Worm (Caenorhabditis elegans): ENCODE data around the gene W09C2.9.
A peak's percentile ranks its signal among the peaks of the same experiment; 100 is the strongest.

The W09C2.9 gene

ce11 chrIV:9671001-9671652 lies 48.0 kb upstream of the W09C2.9 start (continued):
- peak in 1 of 2 experiments; percentile 69 for TF ChIP-seq lin-35 (GFP tag; optimal IDR thresholded peaks at IDR 0.05)
- TF ChIP-seq fos-1 (tag; optimal IDR thresholded peaks at IDR 0.05), result peak; percentile 16
- TF ChIP-seq xbp-1 (tag; optimal IDR thresholded peaks at IDR 0.05), result peak; percentile 51
- peak; percentile 84 for TF ChIP-seq blmp-1 (tag; optimal IDR thresholded peaks at IDR 0.05)
- TF ChIP-seq dpl-1 (GFP tag; optimal IDR thresholded peaks at IDR 0.05), result peak in 2 of 3 experiments; percentile 14 to 39
- TF ChIP-seq tbx-2 (tag; optimal IDR thresholded peaks at IDR 0.05), result peak; percentile 74
- peak; percentile 88 for TF ChIP-seq nhr-71 (tag; optimal IDR thresholded peaks at IDR 0.05)
- peak; percentile 60 for TF ChIP-seq elt-2 (tag; optimal IDR thresholded peaks at IDR 0.05)
- TF ChIP-seq snpc-4 (tag; optimal IDR thresholded peaks at IDR 0.05), result no peak
- peak; percentile 43 for TF ChIP-seq swsn-7 (tag; optimal IDR thresholded peaks at IDR 0.05)
- TF ChIP-seq mab-9 (GFP tag; IDR thresholded peaks at IDR 0.05), result no peak
- peak; percentile 50 for TF ChIP-seq irx-1 (tag; optimal IDR thresholded peaks at IDR 0.05)
- TF ChIP-seq unc-98 (GFP tag; IDR thresholded peaks at IDR 0.05), result no peak
- TF ChIP-seq aha-1 (tag; optimal IDR thresholded peaks at IDR 0.05), result no peak
- TF ChIP-seq unc-30 (tag; optimal IDR thresholded peaks at IDR 0.05), result no peak
- peak; percentile 46 to 96 for TF ChIP-seq mdl-1 (tag; optimal IDR thresholded peaks at IDR 0.05)
- no peak for TF ChIP-seq mef-2 (tag; optimal IDR thresholded peaks at IDR 0.05)
- TF ChIP-seq nhr-77 (tag; optimal IDR thresholded peaks at IDR 0.05), result peak; percentile 79
- no peak for TF ChIP-seq pqm-1 (tag; optimal IDR thresholded peaks at IDR 0.05)
- TF ChIP-seq mep-1 (tag; optimal IDR thresholded peaks at IDR 0.05), result peak; percentile 73
- peak; percentile 55 for TF ChIP-seq nhr-47 (tag; optimal IDR thresholded peaks at IDR 0.05)
- peak; percentile 46 for TF ChIP-seq nhr-237 (tag; optimal IDR thresholded peaks at IDR 0.05)
- peak; percentile 20 for TF ChIP-seq unc-130 (tag; optimal IDR thresholded peaks at IDR 0.05)
- TF ChIP-seq fkh-10 (GFP tag; optimal IDR thresholded peaks at IDR 0.05), result no peak

ce11 chrIV:9669969-9670368 lies 46.8 kb upstream of the W09C2.9 start:
- no peak for TF ChIP-seq unc-62 (GFP tag; optimal IDR thresholded peaks at IDR 0.05)
- TF ChIP-seq snu-23 (GFP tag; optimal IDR thresholded peaks at IDR 0.05), result peak; percentile 86
- TF ChIP-seq zag-1 (tag; optimal IDR thresholded peaks at IDR 0.05), result no peak
- no peak for TF ChIP-seq ceh-63 (GFP tag; optimal IDR thresholded peaks at IDR 0.05)
- no peak for TF ChIP-seq ceh-88 (GFP tag; IDR thresholded peaks at IDR 0.05)
- peak; percentile 74 for TF ChIP-seq nhr-90 (tag; optimal IDR thresholded peaks at IDR 0.05; ENCODE audit: poor library complexity)
- TF ChIP-seq irx-1 (tag; optimal IDR thresholded peaks at IDR 0.05), result peak; percentile 34
- TF ChIP-seq ztf-4 (tag; optimal IDR thresholded peaks at IDR 0.05), result peak; percentile 25
- TF ChIP-seq elt-3 (tag; optimal IDR thresholded peaks at IDR 0.05), result peak in 2 of 6 experiments; percentile 2 to 68
- TF ChIP-seq ama-1 (optimal IDR thresholded peaks at IDR 0.05), result peak; percentile 9
- peak; percentile 30 for TF ChIP-seq lin-39 (tag; optimal IDR thresholded peaks at IDR 0.05)
- TF ChIP-seq nhr-28 (tag; optimal IDR thresholded peaks at IDR 0.05), result no peak
- TF ChIP-seq snpc-4 (tag; optimal IDR thresholded peaks at IDR 0.05), result no peak
- TF ChIP-seq hlh-17 (GFP tag; optimal IDR thresholded peaks at IDR 0.05; ENCODE audit: borderline replicate concordance), result no peak
- TF ChIP-seq mep-1 (tag; optimal IDR thresholded peaks at IDR 0.05), result peak; percentile 88
- TF ChIP-seq mef-2 (tag; optimal IDR thresholded peaks at IDR 0.05), result no peak
- no peak for TF ChIP-seq Y116A8C.19 (tag; optimal IDR thresholded peaks at IDR 0.05; ENCODE audit: borderline replicate concordance)
- TF ChIP-seq nhr-20 (tag; optimal IDR thresholded peaks at IDR 0.05), result peak; percentile 96
- TF ChIP-seq ces-1 (GFP tag; optimal IDR thresholded peaks at IDR 0.05), result no peak
- no peak for TF ChIP-seq fkh-8 (tag; optimal IDR thresholded peaks at IDR 0.05)
- TF ChIP-seq vab-15 (tag; optimal IDR thresholded peaks at IDR 0.05), result no peak
- TF ChIP-seq pqm-1 (tag; optimal IDR thresholded peaks at IDR 0.05), result no peak
- peak; percentile 39 to 75 for TF ChIP-seq lin-35 (GFP tag; optimal IDR thresholded peaks at IDR 0.05)
- no peak for TF ChIP-seq unc-30 (tag; optimal IDR thresholded peaks at IDR 0.05)
- TF ChIP-seq swsn-7 (tag; optimal IDR thresholded peaks at IDR 0.05), result peak; percentile 59
- peak; percentile 51 to 56 for TF ChIP-seq efl-1 (optimal IDR thresholded peaks at IDR 0.05)
- peak; percentile 30 to 95 for TF ChIP-seq efl-1 (GFP tag; optimal IDR thresholded peaks at IDR 0.05 in 1 of 2)
- TF ChIP-seq nhr-85 (tag), result peak; percentile 98
- TF ChIP-seq fos-1 (tag; optimal IDR thresholded peaks at IDR 0.05), result no peak
- peak; percentile 12 for TF ChIP-seq efl-3 (GFP tag; optimal IDR thresholded peaks at IDR 0.05)
- TF ChIP-seq aha-1 (tag; optimal IDR thresholded peaks at IDR 0.05), result no peak
- no peak for TF ChIP-seq C16A3.4 (tag; optimal IDR thresholded peaks at IDR 0.05)
- TF ChIP-seq unc-98 (GFP tag; IDR thresholded peaks at IDR 0.05), result no peak
- TF ChIP-seq alr-1 (tag; optimal IDR thresholded peaks at IDR 0.05; ENCODE audit: borderline replicate concordance), result no peak
- TF ChIP-seq dpl-1 (GFP tag; optimal IDR thresholded peaks at IDR 0.05), result peak; percentile 25 to 42 (median 38)
- no peak for TF ChIP-seq ceh-8 (GFP tag; optimal IDR thresholded peaks at IDR 0.05)
- TF ChIP-seq nhr-76 (tag; optimal IDR thresholded peaks at IDR 0.05), result no peak
- peak; percentile 7 for TF ChIP-seq nhr-11 (tag; optimal IDR thresholded peaks at IDR 0.05)

All from whole organism, L1 larva.